Fruit fly (Drosophila melanogaster) ovary, adult (tissue): ENCODE results near the gene r-cup.

Experiments
- CG17801 ChIP-seq: fragments of 200-800 bp; optimal IDR thresholded peaks from 2 replicates; lab custom pipeline; 2019; ENCODE audit warnings: missing biosample characterization, mild to moderate bottlenecking, missing genetic modification characterization, moderate library complexity; ENCODE audit not compliant: partially characterized antibody

Gene r-cup

dm6 chrX:21025788-21026187 lies at the start of gene r-cup:
r-cup (minus strand) TSS chrX:21025888.
- no peak for TF ChIP-seq CG17801 (GFP tag; lab: Kevin White, UChicago)

dm6 chrX:21074329-21074708 lies 48.6 kb upstream of the r-cup start:
- TF ChIP-seq CG17801 (GFP tag; lab: Kevin White, UChicago), result peak; percentile 67

DNA sequence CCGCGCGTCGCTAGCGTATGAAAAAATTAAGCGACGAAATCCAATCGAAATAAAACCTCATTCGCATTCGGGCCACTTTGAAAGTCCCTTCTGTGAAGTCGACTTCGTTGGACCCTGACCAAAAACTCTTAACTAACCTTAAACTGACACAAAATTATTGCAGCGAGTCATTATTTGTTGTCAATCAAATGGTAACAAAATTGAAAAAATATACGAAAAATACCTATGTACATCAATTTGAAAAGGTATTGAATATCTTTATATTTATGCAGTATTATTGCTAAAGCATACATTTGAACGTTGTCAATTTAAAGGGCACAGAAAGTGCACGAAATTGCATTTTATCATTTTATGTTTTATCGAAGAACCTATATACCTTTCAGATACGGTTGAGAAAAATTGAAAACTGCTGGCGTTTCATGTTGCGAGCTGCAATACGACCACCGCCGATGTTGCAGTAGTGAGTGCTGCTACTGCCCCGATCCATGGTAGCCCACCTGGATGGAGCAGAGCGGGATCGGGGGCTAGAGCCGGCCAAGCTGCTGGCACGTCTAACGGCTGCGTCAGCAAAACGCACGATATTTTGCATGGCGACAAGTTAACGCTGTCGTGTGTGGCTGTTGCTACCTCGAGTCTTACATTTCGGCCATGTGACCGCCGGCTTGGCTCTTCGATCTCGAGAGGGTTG lies 48.1 kb upstream of the r-cup start:
- peak; percentile 18 for TF ChIP-seq CG17801 (GFP tag; lab: Kevin White, UChicago)

DNA sequence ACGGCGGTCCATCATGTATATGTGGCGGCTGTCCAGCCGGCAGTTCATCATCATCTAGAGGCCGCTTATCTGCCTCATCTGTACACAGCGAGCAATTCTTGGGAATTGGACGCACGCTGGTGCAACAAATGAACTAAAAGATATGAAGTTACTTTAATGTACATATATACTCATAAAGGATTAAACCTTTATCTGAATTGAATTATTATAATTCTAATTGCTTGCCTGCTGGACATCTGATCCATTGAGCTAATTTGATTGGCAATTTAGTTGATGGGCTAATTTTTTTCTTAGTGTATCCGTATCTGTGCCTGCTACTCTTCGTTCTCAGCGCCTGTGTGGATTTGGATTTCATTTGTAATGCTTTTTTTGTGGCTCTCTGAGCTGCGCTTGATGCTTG lies 47.3 kb upstream of the r-cup start:
- TF ChIP-seq CG17801 (GFP tag; lab: Kevin White, UChicago), result no peak

- peak; percentile 78 for TF ChIP-seq CG17801 (GFP tag; lab: Kevin White, UChicago)
These were observed 46.1 kb upstream of the r-cup start for dm6 chrX:21071693-21072357.

- TF ChIP-seq CG17801 (GFP tag; lab: Kevin White, UChicago), result no peak
These were observed 42.2 kb upstream of the r-cup start for dm6 chrX:21067908-21068307.

DNA sequence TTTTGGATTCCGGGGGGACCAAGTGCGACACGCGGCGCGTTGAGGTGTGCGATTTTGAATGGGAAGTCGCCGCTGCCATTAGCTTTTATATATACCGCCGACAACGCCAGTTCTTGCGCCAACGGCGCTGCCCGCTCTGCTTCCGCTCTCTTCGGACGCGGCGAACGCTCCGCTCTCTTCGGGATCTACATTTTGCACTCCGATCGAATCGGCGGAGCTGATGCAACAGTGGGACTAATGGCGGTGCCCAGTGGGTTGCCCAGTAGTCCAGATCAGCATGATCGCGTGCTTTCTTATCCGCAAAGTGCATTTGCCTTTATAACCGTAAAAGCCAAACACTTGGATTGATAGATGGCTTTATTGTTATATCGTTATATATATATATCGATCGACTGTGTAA lies 41.8 kb upstream of the r-cup start, which contains the start of gene CG32512:
TSS of gene CG32512 (minus strand) at position 67 of the 400 bp plus-strand sequence.
- TF ChIP-seq CG17801 (GFP tag; lab: Kevin White, UChicago), result no peak

DNA sequence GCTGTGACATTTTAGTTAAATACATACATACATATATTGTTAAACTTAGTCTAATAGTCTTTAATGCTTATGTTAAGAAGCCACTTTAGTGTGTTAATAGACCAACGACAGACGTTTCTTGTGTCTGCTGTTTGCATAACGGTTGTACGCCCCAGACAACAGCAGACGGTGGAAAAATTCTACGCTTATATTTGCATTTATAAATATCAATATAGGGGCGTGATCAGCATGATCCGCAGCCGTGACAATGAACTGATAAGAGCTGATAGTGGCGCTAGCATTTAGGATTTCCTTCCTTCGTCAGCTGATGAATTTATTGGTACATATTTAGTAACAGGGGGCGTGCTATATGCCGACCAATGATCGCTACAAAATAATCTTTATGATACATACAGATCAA lies 40.1 kb upstream of the r-cup start:
- no peak for TF ChIP-seq CG17801 (GFP tag; lab: Kevin White, UChicago)

dm6 chrX:21064927-21065326 lies 39.2 kb upstream of the r-cup start:
- TF ChIP-seq CG17801 (GFP tag; lab: Kevin White, UChicago), result peak; percentile 93

DNA sequence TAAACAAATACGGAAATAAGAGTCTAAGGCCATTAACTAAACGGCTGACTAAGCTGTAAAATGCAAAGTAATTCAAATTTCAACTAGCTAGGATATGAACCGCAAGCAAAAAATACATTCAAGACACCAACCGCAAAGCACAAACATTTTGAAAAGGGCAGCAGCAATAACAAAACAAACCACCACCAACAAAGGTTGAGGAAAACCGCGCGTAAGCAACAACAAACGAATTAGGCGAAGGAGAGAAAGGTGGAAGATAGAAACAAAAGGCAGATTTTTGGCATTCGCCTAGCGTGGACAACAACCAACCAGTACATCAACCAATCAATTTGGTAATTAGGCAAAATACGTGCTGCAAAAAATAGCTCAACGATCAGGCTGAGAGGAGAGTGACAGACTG lies 34.9 kb upstream of the r-cup start:
- TF ChIP-seq CG17801 (GFP tag; lab: Kevin White, UChicago), result no peak

dm6 chrX:21058991-21059390 lies 33.3 kb upstream of the r-cup start:
- no peak for TF ChIP-seq CG17801 (GFP tag; lab: Kevin White, UChicago)

DNA sequence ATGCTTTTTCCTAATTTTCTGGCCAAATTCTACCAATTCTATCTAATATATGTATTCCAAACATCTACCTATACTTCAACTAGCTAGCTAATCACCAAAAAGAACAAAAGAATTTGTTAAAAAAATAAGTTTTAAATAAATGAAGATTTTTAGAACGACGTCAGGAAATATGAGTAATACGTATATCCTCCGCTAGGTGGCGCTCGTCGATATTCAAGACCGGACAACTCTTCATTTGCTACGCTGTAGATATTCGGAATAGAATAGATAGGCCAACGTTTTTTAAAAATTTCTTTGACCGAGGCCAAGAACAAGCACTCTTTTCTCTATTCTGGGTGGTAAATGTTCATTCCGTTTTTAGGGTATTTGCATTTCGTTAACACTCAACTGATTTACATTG lies 32.7 kb upstream of the r-cup start:
- no peak for TF ChIP-seq CG17801 (GFP tag; lab: Kevin White, UChicago)

- no peak for TF ChIP-seq CG17801 (GFP tag; lab: Kevin White, UChicago)
These were observed 31.0 kb upstream of the r-cup start for dm6 chrX:21056732-21057131.

DNA sequence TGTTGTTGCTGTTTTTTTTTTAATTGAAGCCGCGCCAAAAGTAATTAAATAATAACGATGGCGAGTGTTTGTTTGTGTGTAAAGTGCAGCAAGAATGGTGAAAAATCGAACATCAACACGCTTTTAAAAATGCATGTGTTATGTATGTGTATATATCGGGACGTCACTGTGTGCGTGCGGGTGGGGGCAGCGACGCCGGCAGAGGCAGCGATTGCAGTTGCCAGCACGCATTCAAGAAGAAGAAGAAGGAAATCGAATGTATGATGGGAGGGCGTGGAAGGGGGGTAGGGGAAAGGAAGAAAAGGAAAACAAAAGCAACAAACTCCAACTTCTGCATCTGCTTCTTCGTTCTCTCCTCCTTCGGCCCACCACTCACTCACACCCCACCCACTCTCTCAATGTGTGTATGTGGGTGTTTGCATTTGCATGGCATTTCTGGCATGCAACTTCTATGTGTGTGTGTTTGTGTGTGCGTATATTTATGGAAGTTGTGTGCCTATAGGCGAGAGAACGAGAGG lies 29.3 kb upstream of the r-cup start:
- peak; percentile 25 for TF ChIP-seq CG17801 (GFP tag; lab: Kevin White, UChicago)

DNA sequence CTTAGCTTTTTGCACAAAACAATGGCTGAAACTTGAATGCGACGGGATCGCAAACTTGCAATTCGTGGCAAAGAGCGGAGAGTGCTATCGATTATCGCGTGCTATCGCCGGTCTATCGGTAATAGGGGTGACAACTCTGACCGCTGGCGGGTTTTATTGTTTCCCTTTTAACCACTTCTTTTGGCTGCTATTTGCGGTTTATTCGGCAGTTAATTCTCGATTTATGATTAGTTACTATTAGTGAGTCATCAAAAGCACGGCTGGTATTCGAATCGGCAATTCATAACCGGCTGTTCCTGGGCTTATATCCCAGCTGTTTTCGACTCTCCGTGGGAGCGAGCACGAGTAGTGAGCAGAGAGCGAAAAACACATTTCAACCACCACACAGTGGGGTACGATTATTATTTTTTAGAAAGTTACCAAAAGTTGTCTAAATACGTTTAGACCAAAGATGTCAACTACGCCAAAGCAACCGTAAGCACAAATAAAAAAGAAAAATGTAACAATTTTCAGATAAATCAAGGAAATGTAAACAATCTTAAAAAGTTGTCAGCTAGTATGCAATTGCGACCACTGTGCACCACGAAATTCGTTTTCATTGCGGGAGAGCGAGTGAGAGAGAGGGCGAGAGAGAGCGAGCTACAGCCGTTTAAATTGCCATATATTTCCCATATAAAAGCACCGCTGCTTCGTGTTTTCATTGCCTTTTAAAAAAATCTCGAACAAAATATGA lies 28.3 kb upstream of the r-cup start, which contains the start of the genes Stt3A and bves:
TSS of gene Stt3A (minus strand) at position 89 of the 733 bp plus-strand sequence.
TSS of gene bves (plus strand) at position 115 of the 733 bp plus-strand sequence.
- TF ChIP-seq CG17801 (GFP tag; lab: Kevin White, UChicago), result peak; percentile 97
